Worm (Caenorhabditis elegans) whole organism, L3 larva: Measurements from ENCODE around the gene his-40.

Experiments used
- ama-1 ChIP-seq: fragments of 150-350 bp; optimal IDR thresholded peaks from 2 replicates; lab custom pipeline; 2018
- ceh-9 ChIP-seq: sonication (generic microtip); optimal IDR thresholded peaks from 2 replicates; lab custom pipeline; 2018; ENCODE audit warnings: missing biosample characterization, missing genetic modification characterization
- egl-27 ChIP-seq: sonication (generic microtip); optimal IDR thresholded peaks from 4 replicates; lab custom pipeline; 2017; ENCODE audit warnings: missing biosample characterization, missing genetic modification reagents, missing genetic modification characterization
- egl-5 ChIP-seq: fragments of 150-350 bp; optimal IDR thresholded peaks from 2 replicates; lab custom pipeline; 2017; ENCODE audit warnings: missing biosample characterization, missing genetic modification reagents, missing genetic modification characterization, inconsistent platforms
- elt-1 ChIP-seq: fragments of 150-350 bp; optimal IDR thresholded peaks from 2 replicates; lab custom pipeline; 2014; ENCODE audit warnings: missing biosample characterization, missing genetic modification characterization
- elt-2 ChIP-seq: sonication (generic microtip); optimal IDR thresholded peaks from 2 replicates; lab custom pipeline; 2016; ENCODE audit warnings: missing genetic modification reagents, mild to moderate bottlenecking, missing genetic modification characterization, missing compliant biosample characterization
- hmg-11 ChIP-seq: sonication (generic microtip); optimal IDR thresholded peaks from 2 replicates; lab custom pipeline; 2016; ENCODE audit warnings: missing genetic modification characterization, missing compliant biosample characterization
- jun-1 ChIP-seq: fragments of 150-350 bp; optimal IDR thresholded peaks from 2 replicates; lab custom pipeline; 2014; ENCODE audit warnings: missing biosample characterization, missing genetic modification reagents, missing genetic modification characterization
- lin-15B ChIP-seq: fragments of 150-350 bp; optimal IDR thresholded peaks from 2 replicates; lab custom pipeline; 2014; ENCODE audit warnings: missing biosample characterization, missing genetic modification characterization
- lsy-12 ChIP-seq: sonication (generic microtip); optimal IDR thresholded peaks from 2 replicates; lab custom pipeline; 2016; ENCODE audit warnings: mild to moderate bottlenecking, missing genetic modification characterization, missing compliant biosample characterization
- mdl-1 ChIP-seq: fragments of 150-350 bp; optimal IDR thresholded peaks from 2 replicates; lab custom pipeline; 2014; ENCODE audit warnings: missing biosample characterization, missing genetic modification characterization
- mml-1 ChIP-seq: fragments of 150-350 bp; sonication (generic microtip); optimal IDR thresholded peaks from 3 replicates; lab custom pipeline; 2014; ENCODE audit warnings: missing biosample characterization, missing genetic modification characterization
- nfya-1 ChIP-seq: sonication (generic microtip); optimal IDR thresholded peaks from 2 replicates; lab custom pipeline; 2017; ENCODE audit warnings: missing genetic modification characterization, mild to moderate bottlenecking, missing compliant biosample characterization, antibody characterized with exemption, moderate library complexity; ENCODE audit not compliant: insufficient read depth
- nhr-23 ChIP-seq: fragments of 150-350 bp; optimal IDR thresholded peaks from 2 replicates; lab custom pipeline; 2014; ENCODE audit warnings: missing biosample characterization, missing genetic modification reagents, missing genetic modification characterization
- nhr-67 ChIP-seq: fragments of 150-350 bp; optimal IDR thresholded peaks from 2 replicates; lab custom pipeline; 2014; ENCODE audit warnings: missing biosample characterization, missing genetic modification characterization
- nhr-76 ChIP-seq: fragments of 150-350 bp; sonication (generic microtip); optimal IDR thresholded peaks from 5 replicates; lab custom pipeline; 2014; ENCODE audit warnings: missing biosample characterization, missing genetic modification characterization
- nhr-77 ChIP-seq: fragments of 150-350 bp; optimal IDR thresholded peaks from 2 replicates; lab custom pipeline; 2014; ENCODE audit warnings: missing biosample characterization, missing genetic modification characterization
- pha-4 ChIP-seq: fragments of 150-350 bp; optimal IDR thresholded peaks from 2 replicates; lab custom pipeline; 2014; ENCODE audit warnings: missing biosample characterization, missing genetic modification reagents, missing genetic modification characterization
- pqm-1 ChIP-seq: fragments of 150-350 bp; optimal IDR thresholded peaks from 2 replicates; lab custom pipeline; 2017; ENCODE audit warnings: missing biosample characterization, missing genetic modification characterization, inconsistent platforms
- sea-2 ChIP-seq: fragments of 150-350 bp; sonication (generic microtip); optimal IDR thresholded peaks from 4 replicates; lab custom pipeline; 2014; ENCODE audit warnings: missing biosample characterization, missing genetic modification reagents, missing genetic modification characterization
- skn-1 ChIP-seq: fragments of 150-350 bp; optimal IDR thresholded peaks from 2 replicates; lab custom pipeline; 2014; ENCODE audit warnings: missing biosample characterization, missing genetic modification characterization
- tbx-2 ChIP-seq: sonication (generic microtip); optimal IDR thresholded peaks from 2 replicates; lab custom pipeline; 2016; ENCODE audit warnings: mild to moderate bottlenecking, missing genetic modification characterization, missing compliant biosample characterization
- unc-39 ChIP-seq: sonication (generic microtip); optimal IDR thresholded peaks from 4 replicates; lab custom pipeline; 2017; ENCODE audit warnings: missing biosample characterization, missing genetic modification characterization
- unc-62 ChIP-seq: fragments of 150-350 bp; sonication (generic microtip); optimal IDR thresholded peaks from 4 replicates; lab custom pipeline; 2014; ENCODE audit warnings: missing biosample characterization, missing genetic modification reagents, missing genetic modification characterization

his-40 gene

ce11 chrX:7340394-7340793 lies 30.5 kb downstream of the his-40 start:
- TF ChIP-seq elt-1 (tag; lab: Kevin White, UChicago) (peak; percentile 22), mml-1 (tag; lab: Kevin White, UChicago) (no peak), ceh-9 (tag; lab: Kevin White, UChicago) (no peak), nfya-1 (tag; lab: Kevin White, UChicago) (peak; percentile 2), hmg-11 (tag; lab: Kevin White, UChicago) (peak; percentile 17), pha-4 (tag; lab: Kevin White, UChicago) (peak; percentile 10)

ce11 chrX:7340915-7341559 lies 31.1 kb downstream of the his-40 start, which contains the start of gene C07D8.6:
TSS of gene C07D8.6 (plus strand) at chrX:7341509.
- no peak for TF ChIP-seq mdl-1 (tag; lab: Kevin White, UChicago)
- peak; percentile 8 for TF ChIP-seq nhr-77 (tag; lab: Kevin White, UChicago)
- no peak for TF ChIP-seq unc-39
- no peak for TF ChIP-seq egl-5 (tag; lab: Kevin White, UChicago)
- peak; percentile 26 for TF ChIP-seq pha-4 (tag; lab: Kevin White, UChicago)
- no peak for TF ChIP-seq ama-1 (lab: Kevin White, UChicago)
- no peak for TF ChIP-seq nhr-76 (tag; lab: Kevin White, UChicago)
- no peak for TF ChIP-seq unc-62
- no peak for TF ChIP-seq nhr-67
- TF ChIP-seq jun-1 (tag; lab: Kevin White, UChicago): peak; percentile 26
- peak; percentile 36 for TF ChIP-seq nfya-1 (tag; lab: Kevin White, UChicago)
- no peak for TF ChIP-seq tbx-2 (tag; lab: Kevin White, UChicago)
- peak; percentile 92 for TF ChIP-seq pqm-1 (tag; lab: Kevin White, UChicago)
- TF ChIP-seq nhr-23 (tag; lab: Kevin White, UChicago): no peak
- TF ChIP-seq elt-2 (tag; lab: Kevin White, UChicago): peak; percentile 97
- peak; percentile 88 for TF ChIP-seq skn-1 (tag; lab: Kevin White, UChicago)

- TF ChIP-seq egl-27 (no peak), pha-4 (tag; lab: Kevin White, UChicago) (peak; percentile 30), elt-2 (tag; lab: Kevin White, UChicago) (peak; percentile 60), skn-1 (tag; lab: Kevin White, UChicago) (peak; percentile 59)
Measured at ce11 chrX:7343218-7343617, 33.3 kb downstream of the his-40 start.

- TF ChIP-seq lsy-12 (tag; lab: Kevin White, UChicago) (no peak), mdl-1 (tag; lab: Kevin White, UChicago) (no peak), sea-2 (GFP tag; lab: Kevin White, UChicago) (no peak), lin-15B (tag; lab: Kevin White, UChicago) (no peak), egl-27 (no peak)
Measured at ce11 chrX:7343747-7344146, 33.8 kb downstream of the his-40 start, which contains the start of gene C07D8.5. TSS of gene C07D8.5 (plus strand) at chrX:7344047.
